Fruit fly (Drosophila melanogaster) whole organism, embryonic: ENCODE measurements around the gene CG33110.

ENCODE experiments used
- CG10979 ChIP-seq: fragments of 200-800 bp; sonication (Bioruptor generic); optimal IDR thresholded peaks from 2 replicates; lab custom pipeline; 2018; ENCODE audit warnings: missing biosample characterization, mild to moderate bottlenecking, missing genetic modification characterization, moderate library complexity
- CG11723 ChIP-seq: fragments of 200-800 bp; sonication (Bioruptor generic); optimal IDR thresholded peaks from 2 replicates; lab custom pipeline; 2017; ENCODE audit warnings: missing biosample characterization, mild to moderate bottlenecking, missing genetic modification characterization
- CG15601 ChIP-seq: fragments of 200-800 bp; sonication (Bioruptor generic); optimal IDR thresholded peaks from 3 replicates; lab custom pipeline; 2019; ENCODE audit warnings: missing biosample characterization, mild to moderate bottlenecking, missing genetic modification characterization, moderate library complexity
- TFAM ChIP-seq: fragments of 200-800 bp; sonication (Bioruptor generic); optimal IDR thresholded peaks from 2 replicates; lab custom pipeline; 2017; ENCODE audit warnings: missing biosample characterization, missing genetic modification characterization, inconsistent platforms

- TF ChIP-seq CG11723 (GFP tag; lab: Kevin White, UChicago) = no peak
- TF ChIP-seq CG10979 (tag; lab: Kevin White, UChicago) = no peak
- TF ChIP-seq TFAM (GFP tag; lab: Kevin White, UChicago) = no peak
- TF ChIP-seq CG15601 (tag; lab: Kevin White, UChicago) = no peak
These were observed 44.9 kb upstream of the CG33110 start for dm6 chr3R:22525073-22525413.
